Fruit fly (Drosophila melanogaster) Kc167 (cell line): Measurements from ENCODE around the gene CG43055.

ENCODE experiments used
- Myc ChIP-seq: fragments of >200 bp; optimal IDR thresholded peaks from 2 replicates; lab custom pipeline; 2017; ENCODE audit warnings: missing external identifiers
- h ChIP-seq: fragments of >200 bp; optimal IDR thresholded peaks from 3 replicates; lab custom pipeline; 2018; ENCODE audit warnings: missing external identifiers
- insv ChIP-seq: fragments of >200 bp; optimal IDR thresholded peaks from 3 replicates; lab custom pipeline; 2018; ENCODE audit warnings: missing external identifiers
- psq ChIP-seq: fragments of >200 bp; optimal IDR thresholded peaks from 2 replicates; lab custom pipeline; 2017; ENCODE audit warnings: missing external identifiers
- ttk ChIP-seq: sonication (Bioruptor generic); optimal IDR thresholded peaks from 2 replicates; lab custom pipeline; 2017; ENCODE audit warnings: missing external identifiers

DNA sequence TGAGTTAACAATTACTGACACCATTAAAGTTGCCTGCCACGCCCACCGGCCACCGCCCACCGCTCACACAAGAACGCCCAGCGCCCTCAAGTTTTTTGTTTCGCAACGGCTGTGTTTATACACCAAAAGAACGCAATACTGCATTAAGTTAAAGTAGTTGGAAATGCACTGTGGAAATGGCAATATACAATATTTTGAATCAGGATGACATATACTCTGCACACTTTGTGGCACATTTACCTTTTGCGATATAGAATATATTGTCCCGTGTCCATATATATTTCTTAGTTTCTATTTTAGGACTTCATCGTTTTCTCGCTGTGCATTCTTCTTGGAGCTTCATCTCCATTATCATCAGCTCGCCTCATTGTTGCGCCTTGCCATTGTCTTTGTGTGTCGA is 5.1 kb downstream of the CG43055 start:
- TF ChIP-seq h (lab: Kevin White, UChicago) (no peak), psq (lab: Kevin White, UChicago) (no peak), insv (no peak), Myc (lab: Kevin White, UChicago) (no peak), ttk (lab: Kevin White, UChicago) (no peak)
